Worm (Caenorhabditis elegans): ENCODE measurements around the gene kmo-1.

DNA sequence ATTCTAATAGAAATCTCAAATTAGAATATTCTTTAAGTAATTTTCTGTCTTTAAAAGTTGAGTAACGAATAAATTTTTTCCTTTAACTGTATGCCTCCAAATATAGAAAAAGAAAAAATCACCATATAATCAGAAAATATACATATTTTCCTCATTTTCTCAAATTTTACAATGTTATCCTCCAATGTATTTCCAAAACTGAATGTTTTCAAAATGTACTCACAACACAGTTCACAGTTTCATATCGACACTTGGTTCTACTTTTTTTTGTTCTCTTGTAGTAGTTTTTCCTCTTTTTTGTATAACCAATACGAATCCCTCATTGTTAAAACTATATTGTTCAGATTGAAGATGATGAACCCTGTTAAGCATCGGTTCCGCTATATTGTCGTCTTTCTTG is 16.7 kb downstream of the kmo-1 start, which contains the start of gene F10C2.7:
- TF ChIP-seq klf-2 (GFP tag; conservative IDR thresholded peaks at IDR 0.05) (no peak), med-1 (GFP tag; optimal IDR thresholded peaks at IDR 0.05; ENCODE audit: insufficient read depth) (no peak), flt-1 (GFP tag; IDR thresholded peaks at IDR 0.05) (no peak)
